2 fruit fly cellular contexts compared by ENCODE assay signal in the genomic region with DNA sequence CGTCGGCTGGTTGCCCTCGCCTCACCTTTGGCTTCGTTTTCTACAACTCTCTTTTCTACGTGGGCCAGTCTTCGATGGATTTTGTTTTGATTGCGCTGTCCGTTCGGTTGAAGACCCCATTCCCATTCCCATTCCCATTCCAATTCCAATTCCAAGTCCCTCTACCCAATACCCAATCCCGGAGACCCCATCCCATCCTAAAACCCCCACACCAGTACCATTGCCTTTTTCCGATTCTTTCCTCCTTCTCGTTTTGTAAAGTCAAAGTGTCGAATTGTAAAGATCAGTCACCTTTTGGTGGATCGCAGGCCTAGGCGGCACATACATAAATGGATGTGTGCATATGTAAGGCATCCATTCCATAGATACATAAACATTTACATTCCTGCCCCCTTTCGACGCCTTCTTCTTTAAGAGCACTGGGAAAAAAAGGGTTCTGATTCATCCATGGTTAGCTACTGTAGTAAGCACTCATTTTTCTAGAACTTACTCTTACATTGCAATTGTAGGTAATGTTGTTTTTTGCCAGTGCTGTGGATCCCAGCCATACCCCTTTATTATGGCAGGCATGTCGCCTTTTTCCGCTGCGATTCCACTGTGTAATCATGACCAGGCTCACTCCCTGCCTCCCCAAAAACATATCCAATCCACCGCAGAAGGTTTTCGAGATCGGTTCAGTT.
A peak's percentile ranks its signal among the peaks of the same experiment; 100 is the strongest.
TF ChIP-seq lines count a peak whose summit lies in the region.

No protein-coding gene starts in this region.

TF ChIP-seq in whole organism, embryonic, 481 proteins besides CTCF, POLR2A, EP300 and RAD21 (continued from another document and continues in another):
- TF ChIP-seq phol (tag; optimal IDR thresholded peaks at IDR 0.05; lab: Kevin White, UChicago) (peak; percentile 27), Elba2 (GFP tag; optimal IDR thresholded peaks at IDR 0.05; lab: Kevin White, UChicago) (no peak), CG16815 (GFP tag; optimal IDR thresholded peaks at IDR 0.05; lab: Kevin White, UChicago) (peak; percentile 17), D19B (GFP tag; optimal IDR thresholded peaks at IDR 0.05; lab: Kevin White, UChicago) (no peak), z (GFP tag; IDR thresholded peaks at IDR 0.05; lab: Robert Waterston, UW) (no peak), CG18599 (GFP tag; optimal IDR thresholded peaks at IDR 0.05; lab: Kevin White, UChicago) (no peak), CG30431 (GFP tag; optimal IDR thresholded peaks at IDR 0.05; lab: Kevin White, UChicago) (no peak), grn (GFP tag; optimal IDR thresholded peaks at IDR 0.05; lab: Kevin White, UChicago) (no peak), ems (GFP tag; optimal IDR thresholded peaks at IDR 0.05; lab: Kevin White, UChicago) (no peak), Camta (GFP tag; optimal IDR thresholded peaks at IDR 0.05; lab: Kevin White, UChicago) (no peak), Bgb (GFP tag; IDR thresholded peaks at IDR 0.05; lab: Robert Waterston, UW; ENCODE audit: partially characterized antibody) (no peak), Sry-δ (GFP tag; optimal IDR thresholded peaks at IDR 0.05; lab: Kevin White, UChicago) (no peak), esg (GFP tag; conservative IDR thresholded peaks at IDR 0.05; lab: Robert Waterston, UW) (no peak), CG12071 (GFP tag; optimal IDR thresholded peaks at IDR 0.05; lab: Kevin White, UChicago) (no peak), CG15479 (GFP tag; optimal IDR thresholded peaks at IDR 0.05; lab: Kevin White, UChicago) (no peak), YL-1 (GFP tag; optimal IDR thresholded peaks at IDR 0.05; lab: Kevin White, UChicago) (no peak), CG8089 (GFP tag; optimal IDR thresholded peaks at IDR 0.05; lab: Kevin White, UChicago) (no peak), CG11696 (GFP tag; IDR thresholded peaks at IDR 0.05; lab: Robert Waterston, UW) (no peak), shn (GFP tag; optimal IDR thresholded peaks at IDR 0.05; lab: Kevin White, UChicago) (no peak), CG10959 (GFP tag; IDR thresholded peaks at IDR 0.05; lab: Robert Waterston, UW) (0 out of 2 replicates have a peak, but pooled peaks have one; percentile 40), caup (GFP tag; optimal IDR thresholded peaks at IDR 0.05; lab: Kevin White, UChicago; ENCODE audit: severe bottlenecking) (no peak), CG32772 (GFP tag; IDR thresholded peaks at IDR 0.05; lab: Robert Waterston, UW) (no peak), NK7.1 (GFP tag; optimal IDR thresholded peaks at IDR 0.05; lab: Kevin White, UChicago) (no peak), her (GFP tag; optimal IDR thresholded peaks at IDR 0.05; lab: Kevin White, UChicago) (no peak), CG17912 (GFP tag; optimal IDR thresholded peaks at IDR 0.05; lab: Kevin White, UChicago) (no peak), CG9932 (GFP tag; IDR thresholded peaks at IDR 0.05; lab: Robert Waterston, UW) (no peak), fu2 (GFP tag; optimal IDR thresholded peaks at IDR 0.05; lab: Kevin White, UChicago) (no peak), zfh1 (GFP tag; IDR thresholded peaks at IDR 0.05; lab: Robert Waterston, UW) (0 out of 3 replicates have a peak, but pooled peaks have one; percentile 40), CG2129 (GFP tag; IDR thresholded peaks at IDR 0.05; lab: Robert Waterston, UW; ENCODE audit: partially characterized antibody) (no peak), ro (GFP tag; IDR thresholded peaks at IDR 0.05; lab: Robert Waterston, UW) (no peak), tup (GFP tag; optimal IDR thresholded peaks at IDR 0.05; lab: Kevin White, UChicago) (no peak), eyg (GFP tag; optimal IDR thresholded peaks at IDR 0.05; lab: Kevin White, UChicago) (no peak), Stat92E (GFP tag; optimal IDR thresholded peaks at IDR 0.05; lab: Kevin White, UChicago) (no peak), Lim3 (GFP tag; IDR thresholded peaks at IDR 0.05; lab: Robert Waterston, UW) (no peak), CG9609 (GFP tag; optimal IDR thresholded peaks at IDR 0.05; lab: Kevin White, UChicago) (no peak), Ets65A (GFP tag; lab: Kevin White, UChicago) (peak; percentile 72), zf30C (GFP tag; optimal IDR thresholded peaks at IDR 0.05; lab: Kevin White, UChicago) (peak; percentile 67), ranshi (GFP tag; IDR thresholded peaks at IDR 0.05; lab: Robert Waterston, UW) (no peak), scrt (GFP tag; optimal IDR thresholded peaks at IDR 0.05; lab: Kevin White, UChicago) (no peak), tap (tag; optimal IDR thresholded peaks at IDR 0.05; lab: Kevin White, UChicago) (no peak), Doc2 (GFP tag; IDR thresholded peaks at IDR 0.05; lab: Robert Waterston, UW) (no peak), sisA (GFP tag; IDR thresholded peaks at IDR 0.05; lab: Robert Waterston, UW) (no peak), MTF-1 (GFP tag; optimal IDR thresholded peaks at IDR 0.05; lab: Kevin White, UChicago; ENCODE audit: borderline replicate concordance) (no peak), luna (GFP tag; optimal IDR thresholded peaks at IDR 0.05; lab: Kevin White, UChicago) (no peak), vnd (GFP tag; IDR thresholded peaks at IDR 0.05; lab: Robert Waterston, UW; ENCODE audit: partially characterized antibody) (no peak), cad (GFP tag; optimal IDR thresholded peaks at IDR 0.05; lab: Kevin White, UChicago) (no peak), ash1 (GFP tag; optimal IDR thresholded peaks at IDR 0.05; lab: Kevin White, UChicago) (no peak), CG15514 (GFP tag; optimal IDR thresholded peaks at IDR 0.05; lab: Kevin White, UChicago) (no peak), CG8281 (tag; optimal IDR thresholded peaks at IDR 0.05; lab: Kevin White, UChicago) (no peak), row (GFP tag; IDR thresholded peaks at IDR 0.05; lab: Robert Waterston, UW) (peak; percentile 29; the same call in 2 of the 3 replicates), nerfin-1 (tag; optimal IDR thresholded peaks at IDR 0.05; lab: Kevin White, UChicago) (no peak), ab (GFP tag; optimal IDR thresholded peaks at IDR 0.05; lab: Kevin White, UChicago) (no peak), sqz (GFP tag; optimal IDR thresholded peaks at IDR 0.05; lab: Kevin White, UChicago) (no peak), CkIIα-i1 (GFP tag; IDR thresholded peaks at IDR 0.05; lab: Robert Waterston, UW) (no peak), ase (GFP tag; IDR thresholded peaks at IDR 0.05; lab: Robert Waterston, UW) (no peak), CG12942 (GFP tag; optimal IDR thresholded peaks at IDR 0.05; lab: Kevin White, UChicago) (no peak), CG2199 (GFP tag; IDR thresholded peaks at IDR 0.05; lab: Robert Waterston, UW) (0 out of 3 replicates have a peak, but pooled peaks have one; percentile 35), CG17328 (GFP tag; IDR thresholded peaks at IDR 0.05; lab: Robert Waterston, UW) (no peak), kay (GFP tag; optimal IDR thresholded peaks at IDR 0.05; lab: Kevin White, UChicago) (no peak), lola (GFP tag; optimal IDR thresholded peaks at IDR 0.05; lab: Kevin White, UChicago) (peak in 1 of 3 experiments; percentile 48), Hsf (GFP tag; optimal IDR thresholded peaks at IDR 0.05; lab: Kevin White, UChicago) (no peak), Deaf1 (tag; optimal IDR thresholded peaks at IDR 0.05; lab: Kevin White, UChicago) (no peak), chn (GFP tag; optimal IDR thresholded peaks at IDR 0.05; lab: Kevin White, UChicago) (no peak), nom (GFP tag; optimal IDR thresholded peaks at IDR 0.05; lab: Kevin White, UChicago) (peak; percentile 52)

TF ChIP-seq in whole organism, prepupa, 60 proteins besides CTCF, POLR2A, EP300 and RAD21 (continued from another document):
- no peak for TF ChIP-seq Sox102F (GFP tag; optimal IDR thresholded peaks at IDR 0.05; lab: Kevin White, UChicago)
- TF ChIP-seq Ets21C (GFP tag; optimal IDR thresholded peaks at IDR 0.05; lab: Kevin White, UChicago), result no peak
- TF ChIP-seq Sox14 (GFP tag; optimal IDR thresholded peaks at IDR 0.05; lab: Kevin White, UChicago), result peak; percentile 61
- TF ChIP-seq dsx (GFP tag; optimal IDR thresholded peaks at IDR 0.05; lab: Kevin White, UChicago; ENCODE audit: poor library complexity, severe bottlenecking), result peak; percentile 44
- peak; percentile 20 for TF ChIP-seq CG6792 (GFP tag; optimal IDR thresholded peaks at IDR 0.05; lab: Kevin White, UChicago)
- peak; percentile 16 for TF ChIP-seq CG8319 (GFP tag; optimal IDR thresholded peaks at IDR 0.05; lab: Kevin White, UChicago)
- TF ChIP-seq svp (GFP tag; lab: Kevin White, UChicago), result peak; percentile 42
- no peak for TF ChIP-seq topi (GFP tag; optimal IDR thresholded peaks at IDR 0.05; lab: Kevin White, UChicago)
- no peak for TF ChIP-seq CG11294 (GFP tag; IDR thresholded peaks at IDR 0.05; lab: Robert Waterston, UW)
- no peak for TF ChIP-seq dac (GFP tag; optimal IDR thresholded peaks at IDR 0.05; lab: Kevin White, UChicago)
- peak; percentile 50 for TF ChIP-seq Gug (GFP tag; IDR thresholded peaks at IDR 0.05; lab: Robert Waterston, UW)
- peak; percentile 60 for TF ChIP-seq OdsH (GFP tag; optimal IDR thresholded peaks at IDR 0.05; lab: Kevin White, UChicago)
- TF ChIP-seq CG8119 (GFP tag; IDR thresholded peaks at IDR 0.05; lab: Robert Waterston, UW), result peak; percentile 34; the same call in 1 of the 3 replicates
- no peak for TF ChIP-seq Blimp-1 (GFP tag; optimal IDR thresholded peaks at IDR 0.05; lab: Kevin White, UChicago)
- TF ChIP-seq CG3919 (GFP tag; optimal IDR thresholded peaks at IDR 0.05; lab: Kevin White, UChicago), result peak; percentile 70
- peak; percentile 78 for TF ChIP-seq CG6808 (GFP tag; optimal IDR thresholded peaks at IDR 0.05; lab: Kevin White, UChicago)
- no peak for TF ChIP-seq CG11902 (GFP tag; optimal IDR thresholded peaks at IDR 0.05; lab: Kevin White, UChicago)
- TF ChIP-seq achi (GFP tag; optimal IDR thresholded peaks at IDR 0.05; lab: Kevin White, UChicago), result peak; percentile 59
- TF ChIP-seq CG10631 (GFP tag; optimal IDR thresholded peaks at IDR 0.05; lab: Kevin White, UChicago), result peak; percentile 74
- TF ChIP-seq fkh (GFP tag; optimal IDR thresholded peaks at IDR 0.05; lab: Kevin White, UChicago), result peak; percentile 16
- TF ChIP-seq spab (GFP tag; optimal IDR thresholded peaks at IDR 0.05; lab: Kevin White, UChicago), result peak; percentile 71
- TF ChIP-seq vri (GFP tag; optimal IDR thresholded peaks at IDR 0.05; lab: Kevin White, UChicago), result no peak
- peak; percentile 46 for TF ChIP-seq Hr4 (GFP tag; optimal IDR thresholded peaks at IDR 0.05; lab: Kevin White, UChicago)
- TF ChIP-seq CG15336 (GFP tag; IDR thresholded peaks at IDR 0.05; lab: Robert Waterston, UW), result peak; percentile 46; the same call in 1 of the 2 replicates
- TF ChIP-seq CG11762 (GFP tag; optimal IDR thresholded peaks at IDR 0.05; lab: Kevin White, UChicago; ENCODE audit: insufficient read depth), result peak; percentile 31
- TF ChIP-seq lz (GFP tag; optimal IDR thresholded peaks at IDR 0.05; lab: Kevin White, UChicago), result no peak
- no peak for TF ChIP-seq Hr39 (GFP tag; optimal IDR thresholded peaks at IDR 0.05; lab: Kevin White, UChicago)
- peak; percentile 80 for TF ChIP-seq CG10669 (GFP tag; optimal IDR thresholded peaks at IDR 0.05; lab: Kevin White, UChicago)
- peak; percentile 61 for TF ChIP-seq fd59A (GFP tag; optimal IDR thresholded peaks at IDR 0.05; lab: Kevin White, UChicago)
- TF ChIP-seq acj6 (GFP tag; optimal IDR thresholded peaks at IDR 0.05; lab: Kevin White, UChicago), result peak; percentile 49
